Fruit fly (Drosophila melanogaster): ENCODE results near the gene CG43703.

The CG43703 gene

DNA sequence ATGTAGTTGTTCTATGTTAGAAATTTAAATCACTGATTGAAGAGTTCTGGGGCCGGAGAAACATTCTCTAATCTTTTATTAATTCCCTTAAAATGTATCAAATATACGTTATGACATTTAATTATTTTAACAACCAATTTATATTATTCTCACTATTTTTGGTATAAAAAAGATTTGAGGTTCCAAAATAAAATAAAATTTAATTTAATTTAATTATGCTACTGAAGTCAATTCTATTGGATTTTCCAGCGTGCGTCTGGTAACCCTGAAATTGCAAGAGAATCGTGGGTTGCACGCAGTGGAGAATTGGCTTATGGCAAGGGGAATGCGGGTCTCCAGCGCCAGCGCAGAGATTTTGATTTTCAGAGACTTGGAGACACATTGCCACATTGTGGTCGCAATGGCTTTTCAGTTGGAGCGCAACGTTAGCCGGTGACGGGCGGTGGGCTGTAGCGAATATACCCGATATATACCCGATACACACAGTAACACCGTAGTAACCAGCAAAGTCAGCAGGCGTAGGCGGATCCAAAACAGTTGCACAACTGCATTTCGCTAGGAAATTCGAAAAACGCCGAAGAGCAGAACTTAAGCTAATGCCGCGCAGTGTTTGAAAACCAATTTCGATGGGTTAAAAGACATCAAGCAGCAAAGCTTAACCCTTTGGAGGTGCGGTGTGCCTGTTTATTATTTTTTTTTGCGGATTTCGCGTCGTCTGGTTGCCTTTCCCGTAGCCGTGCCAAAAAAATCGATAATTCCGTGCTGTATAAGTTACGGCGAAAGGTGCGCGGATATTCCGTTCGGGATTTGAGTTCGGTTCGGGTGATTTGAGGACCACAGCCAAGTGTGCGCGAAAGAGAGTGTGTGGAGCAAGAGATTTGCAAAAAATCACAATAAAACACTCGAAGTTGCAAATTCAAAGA is 40.2 kb downstream of the CG43703 start (continued):
- TF ChIP-seq lov (optimal IDR thresholded peaks at IDR 0.05) (no peak), lov (GFP tag; IDR thresholded peaks at IDR 0.05) (0 out of 3 replicates have a peak, but pooled peaks have one; percentile 54), CG4854 (GFP tag; optimal IDR thresholded peaks at IDR 0.05) (no peak), Optix (GFP tag; IDR thresholded peaks at IDR 0.05) (peak; percentile 43; the same call in 1 of the 3 replicates), CG1602 (GFP tag; optimal IDR thresholded peaks at IDR 0.05) (peak; percentile 37), CG10147 (GFP tag; optimal IDR thresholded peaks at IDR 0.05) (no peak), CG6654 (GFP tag; optimal IDR thresholded peaks at IDR 0.05) (no peak), CG3726 (GFP tag; IDR thresholded peaks at IDR 0.05) (no peak), Stat92E (GFP tag; optimal IDR thresholded peaks at IDR 0.05) (no peak), sob (GFP tag; IDR thresholded peaks at IDR 0.05) (no peak), Doc2 (GFP tag; IDR thresholded peaks at IDR 0.05) (no peak), Lpt (GFP tag; optimal IDR thresholded peaks at IDR 0.05) (no peak), CG12391 (tag; optimal IDR thresholded peaks at IDR 0.05) (peak; percentile 48), CG7372 (GFP tag; IDR thresholded peaks at IDR 0.05) (no peak), HLH4C (GFP tag; IDR thresholded peaks at IDR 0.05; ENCODE audit: partially characterized antibody) (0 out of 3 replicates have a peak, but pooled peaks have one; percentile 11), tup (GFP tag; optimal IDR thresholded peaks at IDR 0.05) (no peak), stc (GFP tag; IDR thresholded peaks at IDR 0.05) (no peak), E2f2 (GFP tag; IDR thresholded peaks at IDR 0.05) (no peak), gcm (GFP tag; optimal IDR thresholded peaks at IDR 0.05) (peak; percentile 10), CG11085 (GFP tag; IDR thresholded peaks at IDR 0.05) (no peak), gce (GFP tag; IDR thresholded peaks at IDR 0.05) (0 out of 3 replicates have a peak, but pooled peaks have one; percentile 14), CG4730 (GFP tag; IDR thresholded peaks at IDR 0.05) (no peak; the same call in 1 of the 2 replicates), NFAT (GFP tag; IDR thresholded peaks at IDR 0.05) (0 out of 2 replicates have a peak, but pooled peaks have one; percentile 27), CG3065 (GFP tag; optimal IDR thresholded peaks at IDR 0.05) (no peak), Mes4 (GFP tag; optimal IDR thresholded peaks at IDR 0.05) (no peak), CG15601 (tag; optimal IDR thresholded peaks at IDR 0.05) (no peak), CrebB (tag; optimal IDR thresholded peaks at IDR 0.05) (no peak), yki (optimal IDR thresholded peaks at IDR 0.05) (no peak), az2 (GFP tag; optimal IDR thresholded peaks at IDR 0.05) (peak; percentile 53), CG30403 (GFP tag; optimal IDR thresholded peaks at IDR 0.05) (peak; percentile 43), Hey (tag; optimal IDR thresholded peaks at IDR 0.05) (no peak), Mad (GFP tag; optimal IDR thresholded peaks at IDR 0.05) (no peak), CG7963 (GFP tag; IDR thresholded peaks at IDR 0.05; ENCODE audit: partially characterized antibody) (no peak), CG13424 (tag; optimal IDR thresholded peaks at IDR 0.05) (peak; percentile 63), pros (GFP tag; optimal IDR thresholded peaks at IDR 0.05) (no peak), tx (GFP tag; optimal IDR thresholded peaks at IDR 0.05) (no peak), CG14860 (GFP tag; IDR thresholded peaks at IDR 0.05; ENCODE audit: partially characterized antibody) (no peak), lola (GFP tag; optimal IDR thresholded peaks at IDR 0.05) (peak in 1 of 3 experiments; percentile 82), Hmr (GFP tag; optimal IDR thresholded peaks at IDR 0.05) (no peak), unc-4 (GFP tag; IDR thresholded peaks at IDR 0.05; ENCODE audit: partially characterized antibody) (no peak), CG10462 (GFP tag; optimal IDR thresholded peaks at IDR 0.05) (no peak), CG7357 (GFP tag; IDR thresholded peaks at IDR 0.05) (no peak), CG2129 (GFP tag; IDR thresholded peaks at IDR 0.05; ENCODE audit: partially characterized antibody) (no peak), gsb (GFP tag; IDR thresholded peaks at IDR 0.05) (no peak), slou (GFP tag; optimal IDR thresholded peaks at IDR 0.05) (no peak), CG11456 (GFP tag; IDR thresholded peaks at IDR 0.05) (peak; percentile 19; the same call in 1 of the 3 replicates), CG18599 (GFP tag; optimal IDR thresholded peaks at IDR 0.05) (peak; percentile 4), sna (GFP tag; IDR thresholded peaks at IDR 0.05; ENCODE audit: partially characterized antibody) (no peak)

Measured in whole organism, embryonic.